Worm (Caenorhabditis elegans) whole organism, L3 larva: ENCODE results near the gene daf-4.

ENCODE experiments used
- nhr-237 ChIP-seq: fragments of 150-350 bp; optimal IDR thresholded peaks from 2 replicates; lab custom pipeline; 2014; ENCODE audit warnings: missing biosample characterization, missing genetic modification characterization
- snpc-4 ChIP-seq: fragments of 150-350 bp; optimal IDR thresholded peaks from 2 replicates; lab custom pipeline; 2014; ENCODE audit warnings: missing biosample characterization, missing genetic modification characterization
- unc-62 ChIP-seq: fragments of 150-350 bp; sonication (generic microtip); optimal IDR thresholded peaks from 4 replicates; lab custom pipeline; 2014; ENCODE audit warnings: missing biosample characterization, missing genetic modification reagents, missing genetic modification characterization
- ztf-4 ChIP-seq: fragments of 150-350 bp; optimal IDR thresholded peaks from 2 replicates; lab custom pipeline; 2014; ENCODE audit warnings: missing biosample characterization, missing genetic modification characterization

DNA sequence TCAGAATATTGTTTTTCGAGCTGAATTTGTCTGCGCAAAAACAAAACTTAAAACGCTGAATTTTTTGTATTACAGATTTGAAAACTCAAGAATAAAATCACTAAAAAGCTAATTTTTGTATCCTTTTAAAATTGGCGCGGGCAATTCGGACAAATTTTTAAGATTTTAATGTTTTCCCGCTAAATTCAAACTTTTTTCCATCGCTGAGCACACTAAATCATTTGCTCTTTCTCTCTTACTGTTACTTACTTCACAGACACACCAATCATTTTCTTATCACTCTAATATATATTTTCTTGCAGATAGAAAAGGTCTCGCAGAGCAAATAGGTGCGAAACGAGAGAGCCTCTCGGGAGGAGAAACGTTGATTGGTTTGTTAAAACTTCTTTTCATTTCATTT, 39.0 kb downstream of the daf-4 start, which contains the start of gene par-3:
- no peak for TF ChIP-seq nhr-237 (tag; lab: Kevin White, UChicago)
- TF ChIP-seq snpc-4 (tag; lab: Kevin White, UChicago), result no peak
- no peak for TF ChIP-seq ztf-4 (tag; lab: Kevin White, UChicago)
- TF ChIP-seq unc-62 (GFP tag; lab: Kevin White, UChicago), result no peak
